Worm (Caenorhabditis elegans) whole organism, L3 larva: ENCODE data around the gene C16D2.1.
A peak's percentile ranks its signal among the peaks of the same experiment; 100 is the strongest.

Experiments used
- aly-2 ChIP-seq: fragments of 150-350 bp; optimal IDR thresholded peaks from 2 replicates; lab custom pipeline; 2014; ENCODE audit warnings: missing biosample characterization, missing genetic modification characterization
- ama-1 ChIP-seq: fragments of 150-350 bp; optimal IDR thresholded peaks from 2 replicates; lab custom pipeline; 2018
- ceh-16 ChIP-seq: sonication (generic microtip); optimal IDR thresholded peaks from 2 replicates; lab custom pipeline; 2017; ENCODE audit warnings: missing biosample characterization, missing genetic modification characterization
- ceh-28 ChIP-seq: fragments of 150-350 bp; optimal IDR thresholded peaks from 2 replicates; lab custom pipeline; 2014; ENCODE audit warnings: missing biosample characterization, missing genetic modification reagents, missing genetic modification characterization
- ceh-82 ChIP-seq: fragments of 150-350 bp; optimal IDR thresholded peaks from 2 replicates; lab custom pipeline; 2014; ENCODE audit warnings: missing biosample characterization, missing genetic modification characterization
- egl-5 ChIP-seq: fragments of 150-350 bp; optimal IDR thresholded peaks from 2 replicates; lab custom pipeline; 2017; ENCODE audit warnings: missing biosample characterization, missing genetic modification reagents, missing genetic modification characterization, inconsistent platforms
- elt-1 ChIP-seq: fragments of 150-350 bp; optimal IDR thresholded peaks from 2 replicates; lab custom pipeline; 2014; ENCODE audit warnings: missing biosample characterization, missing genetic modification characterization
- elt-2 ChIP-seq: sonication (generic microtip); optimal IDR thresholded peaks from 2 replicates; lab custom pipeline; 2016; ENCODE audit warnings: missing genetic modification reagents, mild to moderate bottlenecking, missing genetic modification characterization, missing compliant biosample characterization
- elt-3 ChIP-seq, 3 experiments: fragments of 150-350 bp in 1 of 3; sonication (generic microtip) in 2 of 3; optimal IDR thresholded peaks; 2 replicates in 2 of 3; 4 replicates in 1 of 3; lab custom pipeline; 2014 to 2017; ENCODE audit warnings: missing biosample characterization in 3 of 3, missing genetic modification characterization in 3 of 3
- eor-1 ChIP-seq, 2 experiments: fragments of 150-350 bp; optimal IDR thresholded peaks; 2 replicates each; lab custom pipeline; 2014 to 2018; ENCODE audit warnings: missing biosample characterization in 2 of 2, missing genetic modification characterization in 2 of 2
- fkh-10 ChIP-seq: sonication (generic microtip); optimal IDR thresholded peaks from 2 replicates; lab custom pipeline; 2017; ENCODE audit warnings: missing biosample characterization, missing genetic modification reagents, missing genetic modification characterization
- fos-1 ChIP-seq: fragments of 150-350 bp; optimal IDR thresholded peaks from 2 replicates; lab custom pipeline; 2014; ENCODE audit warnings: missing biosample characterization, missing genetic modification characterization
- hmg-11 ChIP-seq: sonication (generic microtip); optimal IDR thresholded peaks from 2 replicates; lab custom pipeline; 2016; ENCODE audit warnings: missing genetic modification characterization, missing compliant biosample characterization
- jun-1 ChIP-seq: fragments of 150-350 bp; optimal IDR thresholded peaks from 2 replicates; lab custom pipeline; 2014; ENCODE audit warnings: missing biosample characterization, missing genetic modification reagents, missing genetic modification characterization
- lin-15B ChIP-seq: fragments of 150-350 bp; optimal IDR thresholded peaks from 2 replicates; lab custom pipeline; 2014; ENCODE audit warnings: missing biosample characterization, missing genetic modification characterization
- lsy-12 ChIP-seq: sonication (generic microtip); optimal IDR thresholded peaks from 2 replicates; lab custom pipeline; 2016; ENCODE audit warnings: mild to moderate bottlenecking, missing genetic modification characterization, missing compliant biosample characterization
- mdl-1 ChIP-seq: fragments of 150-350 bp; optimal IDR thresholded peaks from 2 replicates; lab custom pipeline; 2014; ENCODE audit warnings: missing biosample characterization, missing genetic modification characterization
- nfya-1 ChIP-seq: sonication (generic microtip); optimal IDR thresholded peaks from 2 replicates; lab custom pipeline; 2017; ENCODE audit warnings: missing genetic modification characterization, mild to moderate bottlenecking, missing compliant biosample characterization, antibody characterized with exemption, moderate library complexity; ENCODE audit not compliant: insufficient read depth
- nhr-11 ChIP-seq: fragments of 150-350 bp; optimal IDR thresholded peaks from 2 replicates; lab custom pipeline; 2014; ENCODE audit warnings: missing biosample characterization, missing genetic modification characterization
- nhr-12 ChIP-seq: fragments of 150-350 bp; optimal IDR thresholded peaks from 2 replicates; lab custom pipeline; 2014; ENCODE audit warnings: missing biosample characterization, missing genetic modification characterization
- nhr-23 ChIP-seq: fragments of 150-350 bp; optimal IDR thresholded peaks from 2 replicates; lab custom pipeline; 2014; ENCODE audit warnings: missing biosample characterization, missing genetic modification reagents, missing genetic modification characterization
- nhr-237 ChIP-seq: fragments of 150-350 bp; optimal IDR thresholded peaks from 2 replicates; lab custom pipeline; 2014; ENCODE audit warnings: missing biosample characterization, missing genetic modification characterization
- nhr-25 ChIP-seq: sonication (generic microtip); optimal IDR thresholded peaks from 2 replicates; lab custom pipeline; 2017; ENCODE audit warnings: missing biosample characterization, missing genetic modification characterization
- nhr-28 ChIP-seq: fragments of 150-350 bp; optimal IDR thresholded peaks from 2 replicates; lab custom pipeline; 2014; ENCODE audit warnings: missing biosample characterization, missing genetic modification characterization
- nhr-43 ChIP-seq: sonication (generic microtip); optimal IDR thresholded peaks from 2 replicates; lab custom pipeline; 2016; ENCODE audit warnings: mild to moderate bottlenecking, missing genetic modification characterization, missing compliant biosample characterization; ENCODE audit not compliant: poor library complexity, severe bottlenecking
- nhr-67 ChIP-seq: fragments of 150-350 bp; optimal IDR thresholded peaks from 2 replicates; lab custom pipeline; 2014; ENCODE audit warnings: missing biosample characterization, missing genetic modification characterization
- nhr-76 ChIP-seq: fragments of 150-350 bp; sonication (generic microtip); optimal IDR thresholded peaks from 5 replicates; lab custom pipeline; 2014; ENCODE audit warnings: missing biosample characterization, missing genetic modification characterization
- nhr-77 ChIP-seq: fragments of 150-350 bp; optimal IDR thresholded peaks from 2 replicates; lab custom pipeline; 2014; ENCODE audit warnings: missing biosample characterization, missing genetic modification characterization
- pha-4 ChIP-seq: fragments of 150-350 bp; optimal IDR thresholded peaks from 2 replicates; lab custom pipeline; 2014; ENCODE audit warnings: missing biosample characterization, missing genetic modification reagents, missing genetic modification characterization
- pqm-1 ChIP-seq: fragments of 150-350 bp; optimal IDR thresholded peaks from 2 replicates; lab custom pipeline; 2017; ENCODE audit warnings: missing biosample characterization, missing genetic modification characterization, inconsistent platforms
- sea-2 ChIP-seq: fragments of 150-350 bp; sonication (generic microtip); optimal IDR thresholded peaks from 4 replicates; lab custom pipeline; 2014; ENCODE audit warnings: missing biosample characterization, missing genetic modification reagents, missing genetic modification characterization
- skn-1 ChIP-seq: fragments of 150-350 bp; optimal IDR thresholded peaks from 2 replicates; lab custom pipeline; 2014; ENCODE audit warnings: missing biosample characterization, missing genetic modification characterization
- unc-39 ChIP-seq: sonication (generic microtip); optimal IDR thresholded peaks from 4 replicates; lab custom pipeline; 2017; ENCODE audit warnings: missing biosample characterization, missing genetic modification characterization
- unc-62 ChIP-seq: fragments of 150-350 bp; sonication (generic microtip); optimal IDR thresholded peaks from 4 replicates; lab custom pipeline; 2014; ENCODE audit warnings: missing biosample characterization, missing genetic modification reagents, missing genetic modification characterization
- ztf-4 ChIP-seq: fragments of 150-350 bp; optimal IDR thresholded peaks from 2 replicates; lab custom pipeline; 2014; ENCODE audit warnings: missing biosample characterization, missing genetic modification characterization

C16D2.1 gene

DNA sequence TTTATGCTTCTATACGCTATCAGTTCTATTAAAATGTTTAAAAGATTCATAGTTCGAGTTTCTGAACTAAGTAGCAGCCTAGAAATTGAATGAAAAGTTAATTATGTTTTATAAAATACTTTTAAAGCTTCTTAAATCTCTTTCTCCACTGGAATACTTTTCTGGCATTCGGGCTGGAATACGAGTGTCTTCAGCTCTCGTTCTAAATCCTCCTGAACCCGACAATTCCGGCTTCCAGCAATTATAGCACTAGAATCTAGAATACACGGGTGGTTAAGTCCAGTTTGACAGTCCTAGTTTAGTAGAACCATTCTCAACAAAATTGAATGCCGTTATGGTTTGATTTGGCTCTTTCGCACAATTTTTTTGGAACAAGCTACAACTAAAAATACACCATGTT is 875 bp downstream of the C16D2.1 start:
- TF ChIP-seq nhr-43 (tag; lab: Kevin White, UChicago) (peak; percentile 12), lsy-12 (peak; percentile 62), ceh-28 (tag; lab: Kevin White, UChicago) (peak; percentile 14), elt-3 (tag; optimal IDR thresholded peaks at IDR 0.05; lab: Kevin White, UChicago) (no peak)

DNA sequence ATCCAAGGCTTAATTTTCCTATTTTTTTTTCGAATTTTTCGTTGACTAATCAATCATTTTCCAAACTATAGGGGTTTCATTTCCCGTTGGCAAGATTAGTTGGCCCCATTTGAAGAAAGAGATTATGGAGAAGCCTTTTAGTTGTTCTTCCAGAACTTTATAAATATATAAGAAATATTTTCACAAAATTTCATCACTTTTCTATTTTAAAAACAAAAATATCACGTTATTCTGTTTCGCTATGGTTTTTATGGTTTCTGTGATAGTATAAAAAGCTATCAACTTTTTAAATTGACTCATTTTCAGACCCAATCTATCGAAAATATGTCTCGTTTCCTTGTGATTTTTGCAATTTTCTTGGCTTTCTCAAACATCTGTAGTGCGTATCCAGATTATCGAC is 4.4 kb downstream of the C16D2.1 start, which contains the start of gene nlp-78:
Gene nlp-78 (plus strand): TSS at position 301 of the 400 bp plus-strand sequence.
- no peak for TF ChIP-seq ztf-4 (tag; lab: Kevin White, UChicago)
- TF ChIP-seq mdl-1, result no peak
- TF ChIP-seq ceh-82, result no peak
- TF ChIP-seq lsy-12, result no peak
- TF ChIP-seq jun-1 (tag; lab: Kevin White, UChicago), result no peak
- no peak for TF ChIP-seq aly-2
- TF ChIP-seq nhr-12 (tag; lab: Kevin White, UChicago), result no peak
- no peak for TF ChIP-seq nhr-11
- TF ChIP-seq nhr-25 (tag; lab: Kevin White, UChicago), result no peak
- TF ChIP-seq elt-1 (tag; lab: Kevin White, UChicago), result no peak
- TF ChIP-seq sea-2, result no peak
- no peak for TF ChIP-seq nhr-28 (tag; lab: Kevin White, UChicago)
- no peak for TF ChIP-seq nhr-237 (tag; lab: Kevin White, UChicago)
- TF ChIP-seq ceh-16, result no peak
- TF ChIP-seq fkh-10, result no peak
- TF ChIP-seq pqm-1, result no peak
- no peak for TF ChIP-seq ama-1 (lab: Kevin White, UChicago)
- no peak for TF ChIP-seq ceh-28 (tag; lab: Kevin White, UChicago)
- no peak for TF ChIP-seq nhr-43 (tag; lab: Kevin White, UChicago)
- TF ChIP-seq pha-4, result no peak
- TF ChIP-seq, all 47 proteins: peak for 0

DNA sequence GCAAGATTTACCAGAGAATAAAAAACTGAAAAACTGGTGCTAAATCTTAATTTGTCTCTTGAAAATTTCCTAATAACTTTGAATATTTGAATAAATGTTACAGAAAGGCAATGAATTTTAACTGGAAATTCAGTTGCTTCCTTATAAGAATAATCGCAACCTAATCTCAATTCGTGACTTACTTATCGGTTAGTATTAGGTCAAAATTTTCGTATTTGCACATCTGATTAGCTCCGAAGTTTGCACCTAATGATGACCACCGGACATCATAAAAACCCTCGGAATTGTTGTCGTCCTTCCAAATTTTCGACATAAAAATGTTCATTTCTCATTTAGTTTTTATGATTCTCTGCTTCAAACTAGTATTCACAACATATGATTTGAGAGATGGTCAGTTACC is 6.3 kb downstream of the C16D2.1 start, which contains the start of gene C16D2.3:
Gene C16D2.3 (plus strand): TSS at position 301 of the 400 bp plus-strand sequence.
- TF ChIP-seq nfya-1 (tag; lab: Kevin White, UChicago) (no peak), elt-2 (tag; lab: Kevin White, UChicago) (no peak), ceh-82 (no peak), lin-15B (no peak), ceh-28 (tag; lab: Kevin White, UChicago) (no peak), nhr-77 (tag; lab: Kevin White, UChicago) (no peak), nhr-23 (tag; lab: Kevin White, UChicago) (no peak), nhr-76 (tag; lab: Kevin White, UChicago) (no peak), nhr-43 (tag; lab: Kevin White, UChicago) (no peak), unc-62 (GFP tag; lab: Kevin White, UChicago) (no peak), eor-1 (tag; optimal IDR thresholded peaks at IDR 0.05; lab: Kevin White, UChicago) (no peak), mdl-1 (no peak)

DNA sequence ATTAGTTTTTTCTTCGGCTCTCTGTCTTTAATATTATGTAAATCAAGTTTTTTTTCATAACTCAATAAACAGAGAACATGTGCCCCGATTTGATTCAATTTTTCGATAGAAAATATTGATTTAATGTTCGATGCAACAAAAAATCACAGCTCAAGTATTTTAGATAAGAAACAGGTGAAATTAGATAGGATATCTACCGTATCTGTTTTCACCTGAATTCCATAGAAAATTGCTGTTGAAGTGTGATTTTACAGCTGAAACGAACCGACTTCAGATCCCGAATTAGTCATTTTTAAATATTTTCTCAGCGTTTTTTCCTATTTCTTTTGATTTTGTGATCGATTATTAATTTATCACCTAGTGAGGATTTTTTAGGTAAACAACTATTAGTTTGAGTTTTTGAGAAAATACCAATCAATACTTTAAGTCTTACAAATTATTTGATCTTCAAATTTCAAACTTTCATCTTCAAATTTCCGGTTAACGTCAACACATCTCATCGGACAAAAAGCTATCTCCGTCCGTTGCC is 7.8 kb downstream of the C16D2.1 start, which contains the start of gene Y9C2UA.1:
Gene Y9C2UA.1 (plus strand): TSS at position 479 of the 529 bp plus-strand sequence.
- TF ChIP-seq unc-39 (tag; lab: Kevin White, UChicago) (no peak), aly-2 (no peak), hmg-11 (tag; lab: Kevin White, UChicago) (no peak), nhr-23 (tag; lab: Kevin White, UChicago) (no peak), nhr-11 (no peak), mdl-1 (no peak), jun-1 (tag; lab: Kevin White, UChicago) (no peak), pha-4 (no peak)

DNA sequence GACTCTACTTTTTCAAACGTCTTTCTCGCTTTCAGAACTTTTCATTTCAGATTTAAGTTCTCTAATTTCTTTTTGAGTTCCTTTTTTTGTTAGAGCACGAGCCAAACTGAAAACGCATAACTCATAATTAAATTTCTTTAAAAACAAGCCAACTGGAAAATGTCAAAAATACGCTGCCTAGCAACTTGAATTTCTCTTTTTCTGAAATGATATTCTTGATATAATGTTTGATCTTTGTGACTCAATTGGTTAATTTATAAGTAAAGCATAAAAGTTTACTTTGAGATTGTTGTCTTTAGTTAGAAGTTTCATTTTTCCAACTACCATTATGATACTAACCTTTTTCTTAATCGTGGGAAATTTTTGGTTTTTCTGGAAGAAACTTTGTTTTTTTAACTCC is 9.6 kb downstream of the C16D2.1 start:
- TF ChIP-seq nhr-67 (tag; lab: Kevin White, UChicago), result no peak
- TF ChIP-seq egl-5 (tag; lab: Kevin White, UChicago), result no peak
- TF ChIP-seq skn-1 (tag; lab: Kevin White, UChicago), result no peak
- TF ChIP-seq nhr-28 (tag; lab: Kevin White, UChicago), result no peak
- TF ChIP-seq fos-1, result no peak
- TF ChIP-seq nhr-12 (tag; lab: Kevin White, UChicago), result no peak
- no peak for TF ChIP-seq unc-39 (tag; lab: Kevin White, UChicago)
